Fruit fly (Drosophila melanogaster) Kc167 (cell line): ENCODE data around the gene Cyp4e3.

Experiments used
- Myc ChIP-seq: fragments of >200 bp; optimal IDR thresholded peaks from 2 replicates; lab custom pipeline; 2017; ENCODE audit warnings: missing external identifiers
- Sin3A ChIP-seq: fragments of >200 bp; optimal IDR thresholded peaks from 2 replicates; lab custom pipeline; 2018; ENCODE audit warnings: missing external identifiers
- h ChIP-seq: fragments of >200 bp; optimal IDR thresholded peaks from 3 replicates; lab custom pipeline; 2018; ENCODE audit warnings: missing external identifiers
- insv ChIP-seq: fragments of >200 bp; optimal IDR thresholded peaks from 3 replicates; lab custom pipeline; 2018; ENCODE audit warnings: missing external identifiers
- psq ChIP-seq: fragments of >200 bp; optimal IDR thresholded peaks from 2 replicates; lab custom pipeline; 2017; ENCODE audit warnings: missing external identifiers
- ttk ChIP-seq: sonication (Bioruptor generic); optimal IDR thresholded peaks from 2 replicates; lab custom pipeline; 2017; ENCODE audit warnings: missing external identifiers

Cyp4e3 gene

dm6 chr2L:9743823-9744222 is 6.0 kb downstream of the Cyp4e3 start:
- no peak for TF ChIP-seq insv (lab: Kevin White, UChicago)

- no peak for TF ChIP-seq insv (lab: Kevin White, UChicago)
- TF ChIP-seq Sin3A (lab: Kevin White, UChicago), result no peak
- no peak for TF ChIP-seq psq (lab: Kevin White, UChicago)
- TF ChIP-seq h (lab: Kevin White, UChicago), result no peak
- no peak for TF ChIP-seq ttk
- no peak for TF ChIP-seq Myc (lab: Kevin White, UChicago)
Measured at dm6 chr2L:9739685-9740084, 10.2 kb downstream of the Cyp4e3 start.

- no peak for TF ChIP-seq ttk
- no peak for TF ChIP-seq Sin3A (lab: Kevin White, UChicago)
Measured at dm6 chr2L:9737803-9738202, 12.1 kb downstream of the Cyp4e3 start.

dm6 chr2L:9737360-9737759 is 12.5 kb downstream of the Cyp4e3 start:
- TF ChIP-seq Sin3A (lab: Kevin White, UChicago) (no peak), Myc (lab: Kevin White, UChicago) (no peak), insv (lab: Kevin White, UChicago) (no peak), psq (lab: Kevin White, UChicago) (no peak), ttk (no peak), h (lab: Kevin White, UChicago) (no peak)

dm6 chr2L:9736000-9736695 is 13.7 kb downstream of the Cyp4e3 start, which contains the start of gene CG13117:
TSS of gene CG13117 (plus strand) at chr2L:9736645.
- TF ChIP-seq psq (lab: Kevin White, UChicago) (no peak), Myc (lab: Kevin White, UChicago) (no peak), Sin3A (lab: Kevin White, UChicago) (no peak), h (lab: Kevin White, UChicago) (no peak), insv (lab: Kevin White, UChicago) (no peak), ttk (no peak)

- no peak for TF ChIP-seq h (lab: Kevin White, UChicago)
- TF ChIP-seq psq (lab: Kevin White, UChicago), result no peak
- TF ChIP-seq Myc (lab: Kevin White, UChicago), result no peak
- no peak for TF ChIP-seq Sin3A (lab: Kevin White, UChicago)
- no peak for TF ChIP-seq insv (lab: Kevin White, UChicago)
- TF ChIP-seq ttk, result no peak
Measured at dm6 chr2L:9734134-9734533, 15.7 kb downstream of the Cyp4e3 start.

- no peak for TF ChIP-seq ttk
- no peak for TF ChIP-seq psq (lab: Kevin White, UChicago)
- TF ChIP-seq Sin3A (lab: Kevin White, UChicago), result no peak
- TF ChIP-seq h (lab: Kevin White, UChicago), result no peak
- no peak for TF ChIP-seq insv (lab: Kevin White, UChicago)
- TF ChIP-seq Myc (lab: Kevin White, UChicago), result no peak
Measured at dm6 chr2L:9731269-9731668, 18.6 kb downstream of the Cyp4e3 start.

dm6 chr2L:9729618-9730284 is 20.1 kb downstream of the Cyp4e3 start, which contains the start of gene CG13116:
TSS of gene CG13116 (plus strand) at chr2L:9729940.
- no peak for TF ChIP-seq Myc (lab: Kevin White, UChicago)
- no peak for TF ChIP-seq psq (lab: Kevin White, UChicago)
- no peak for TF ChIP-seq h (lab: Kevin White, UChicago)
- no peak for TF ChIP-seq ttk
- no peak for TF ChIP-seq insv (lab: Kevin White, UChicago)
- TF ChIP-seq Sin3A (lab: Kevin White, UChicago), result no peak

dm6 chr2L:9728791-9729190 is 21.1 kb downstream of the Cyp4e3 start:
- TF ChIP-seq h (lab: Kevin White, UChicago) (no peak), psq (lab: Kevin White, UChicago) (no peak), insv (lab: Kevin White, UChicago) (no peak), Myc (lab: Kevin White, UChicago) (no peak), ttk (no peak), Sin3A (lab: Kevin White, UChicago) (no peak)

dm6 chr2L:9711107-9711585 is 38.7 kb downstream of the Cyp4e3 start, which contains the start of gene CG4364:
TSS of gene CG4364 (minus strand) at chr2L:9711271.
- no peak for TF ChIP-seq h (lab: Kevin White, UChicago)
- TF ChIP-seq Myc (lab: Kevin White, UChicago), result no peak
- no peak for TF ChIP-seq insv (lab: Kevin White, UChicago)
- TF ChIP-seq psq (lab: Kevin White, UChicago), result no peak
- TF ChIP-seq ttk, result no peak
- TF ChIP-seq Sin3A (lab: Kevin White, UChicago), result no peak

dm6 chr2L:9707514-9708094 is 42.3 kb downstream of the Cyp4e3 start:
- TF ChIP-seq Myc (lab: Kevin White, UChicago) (no peak), insv (lab: Kevin White, UChicago) (no peak), psq (lab: Kevin White, UChicago) (no peak), Sin3A (lab: Kevin White, UChicago) (no peak), ttk (no peak), h (lab: Kevin White, UChicago) (no peak)

dm6 chr2L:9707103-9707502 is 42.8 kb downstream of the Cyp4e3 start:
- no peak for TF ChIP-seq insv (lab: Kevin White, UChicago)
- no peak for TF ChIP-seq h (lab: Kevin White, UChicago)
- TF ChIP-seq psq (lab: Kevin White, UChicago), result no peak
- no peak for TF ChIP-seq Sin3A (lab: Kevin White, UChicago)
- no peak for TF ChIP-seq Myc (lab: Kevin White, UChicago)
- no peak for TF ChIP-seq ttk
